Fruit fly (Drosophila melanogaster): ENCODE measurements around the gene CG5805.

DNA sequence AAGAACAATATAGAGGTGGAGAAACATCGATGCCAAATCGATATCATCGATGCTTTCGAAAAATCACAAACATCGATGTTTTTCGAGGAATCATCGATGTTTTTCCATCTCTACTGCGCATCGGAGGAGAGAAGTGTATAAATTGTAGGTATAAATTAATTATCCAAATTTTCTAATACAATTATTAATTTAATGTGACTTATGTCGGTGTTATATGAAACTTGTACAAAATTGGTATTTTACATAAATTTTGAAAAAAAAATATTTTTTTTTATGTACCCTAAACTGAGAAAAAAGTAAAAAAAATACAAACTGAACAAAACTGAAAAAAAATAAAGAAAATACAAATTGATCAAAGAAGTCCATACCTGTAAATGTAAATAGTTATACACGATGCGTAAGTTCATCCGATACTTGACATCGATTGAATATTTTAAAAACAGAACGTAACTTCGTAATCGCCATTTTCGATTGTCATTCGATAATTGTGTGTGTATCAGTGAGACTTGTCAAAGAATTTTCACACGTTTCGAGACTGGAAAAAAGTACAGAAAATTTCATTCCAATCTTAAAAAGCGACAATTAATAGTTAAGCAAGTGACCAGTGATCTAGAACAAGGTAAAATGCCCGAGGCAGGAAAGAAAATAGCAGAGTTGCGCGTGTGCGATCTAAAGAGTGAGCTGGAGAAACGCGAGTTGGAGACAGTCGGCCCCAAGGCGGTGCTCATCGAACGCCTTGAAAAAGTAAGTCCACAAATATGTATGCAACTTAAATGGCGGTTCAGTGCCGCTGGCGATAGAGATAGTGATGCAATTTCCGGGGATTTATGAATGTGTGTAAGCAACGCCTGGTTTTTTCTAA, 30.0 kb upstream of the CG5805 start, which contains the start of the genes CG5808 and Saf-B:
- TF ChIP-seq Sin3A (optimal IDR thresholded peaks at IDR 0.05) (no peak), psq (optimal IDR thresholded peaks at IDR 0.05) (no peak)

Measured in Kc167 (cell line).